Worm (Caenorhabditis elegans) whole organism, L1 larva: Measurements from ENCODE around the gene spat-2.

Experiments
- C04F5.9 ChIP-seq: sonication (generic microtip); optimal IDR thresholded peaks from 2 replicates; lab custom pipeline; 2016; ENCODE audit warnings: missing genetic modification characterization, missing compliant biosample characterization
- C16A3.4 ChIP-seq: fragments of 150-350 bp; optimal IDR thresholded peaks from 2 replicates; lab custom pipeline; 2014; ENCODE audit warnings: missing biosample characterization, missing genetic modification characterization
- F16B12.6 ChIP-seq: fragments of 150-350 bp; optimal IDR thresholded peaks from 2 replicates; lab custom pipeline; 2014; ENCODE audit warnings: missing biosample characterization, missing genetic modification characterization
- aly-2 ChIP-seq: fragments of 150-350 bp; optimal IDR thresholded peaks from 2 replicates; lab custom pipeline; 2014; ENCODE audit warnings: missing biosample characterization, missing genetic modification characterization
- ama-1 ChIP-seq: fragments of 150-350 bp; optimal IDR thresholded peaks from 2 replicates; lab custom pipeline; 2014
- blmp-1 ChIP-seq: fragments of 150-350 bp; optimal IDR thresholded peaks from 2 replicates; lab custom pipeline; 2014; ENCODE audit warnings: missing biosample characterization, missing genetic modification characterization
- ceh-88 ChIP-seq: fragments of 200-800 bp; sonication (Bioruptor generic); IDR thresholded peaks from 2 replicates; pipeline ENCODE4 v1.3.6; 2022; ENCODE audit warnings: missing genetic modification characterization, missing compliant biosample characterization
- dsc-1 ChIP-seq: sonication (generic microtip); optimal IDR thresholded peaks from 2 replicates; lab custom pipeline; 2016; ENCODE audit warnings: mild to moderate bottlenecking, missing genetic modification characterization, missing compliant biosample characterization
- efl-3 ChIP-seq: fragments of 200-800 bp; sonication (Bioruptor generic); optimal IDR thresholded peaks from 2 replicates; lab custom pipeline; 2018; ENCODE audit warnings: mild to moderate bottlenecking, missing genetic modification characterization, missing compliant biosample characterization
- egl-13 ChIP-seq: sonication (generic microtip); optimal IDR thresholded peaks from 2 replicates; lab custom pipeline; 2016; ENCODE audit warnings: missing genotype, missing genetic modification reagents, missing genetic modification characterization, missing compliant biosample characterization
- egl-27 ChIP-seq, 2 experiments: fragments of 150-350 bp in 1 of 2; sonication (generic microtip); optimal IDR thresholded peaks; 3 replicates each; lab custom pipeline; 2017 to 2018; ENCODE audit warnings: missing biosample characterization in 2 of 2, missing genetic modification characterization in 2 of 2, missing genetic modification reagents in 2 of 2
- elt-3 ChIP-seq, 6 experiments: fragments of 150-350 bp in 1 of 6; sonication (generic microtip); optimal IDR thresholded peaks; 2 replicates each; lab custom pipeline; 2017 to 2018; ENCODE audit warnings: missing biosample characterization in 6 of 6, missing genetic modification characterization in 6 of 6, inconsistent platforms in 1 of 6
- ets-5 ChIP-seq: fragments of 200-800 bp; sonication (Bioruptor generic); IDR thresholded peaks from 2 replicates; pipeline ENCODE4 v1.3.6; 2022; ENCODE audit warnings: missing genetic modification characterization, missing compliant biosample characterization
- fkh-10 ChIP-seq: sonication (generic microtip); optimal IDR thresholded peaks from 2 replicates; lab custom pipeline; 2017; ENCODE audit warnings: missing biosample characterization, missing genetic modification reagents, missing genetic modification characterization
- hlh-17 ChIP-seq: fragments of 200-800 bp; sonication (Bioruptor generic); optimal IDR thresholded peaks from 2 replicates; lab custom pipeline; 2018; ENCODE audit warnings: missing genetic modification characterization, mild to moderate bottlenecking, missing compliant biosample characterization, moderate library complexity, borderline replicate concordance
- hlh-4 ChIP-seq: sonication (generic microtip); optimal IDR thresholded peaks from 2 replicates; lab custom pipeline; 2016; ENCODE audit warnings: mild to moderate bottlenecking, missing genetic modification characterization, missing compliant biosample characterization
- irx-1 ChIP-seq: sonication (generic microtip); optimal IDR thresholded peaks from 2 replicates; lab custom pipeline; 2016; ENCODE audit warnings: missing genetic modification characterization, missing compliant biosample characterization
- jun-1 ChIP-seq: fragments of 150-350 bp; optimal IDR thresholded peaks from 2 replicates; lab custom pipeline; 2014; ENCODE audit warnings: missing biosample characterization, missing genetic modification reagents, missing genetic modification characterization
- lin-14 ChIP-seq: fragments of 200-800 bp; sonication (Bioruptor generic); optimal IDR thresholded peaks from 2 replicates; lab custom pipeline; 2018; ENCODE audit warnings: mild to moderate bottlenecking, missing genetic modification characterization, moderate library complexity, missing compliant biosample characterization
- lin-15B ChIP-seq: fragments of 150-350 bp; sonication (generic microtip); optimal IDR thresholded peaks from 3 replicates; lab custom pipeline; 2014; ENCODE audit warnings: missing biosample characterization, missing genetic modification characterization
- lsy-2 ChIP-seq, 2 experiments: fragments of 150-350 bp; optimal IDR thresholded peaks; 2 replicates each; lab custom pipeline; 2014; ENCODE audit warnings: missing biosample characterization in 2 of 2, missing genetic modification characterization in 2 of 2
- mab-9 ChIP-seq: fragments of 200-800 bp; sonication (Bioruptor generic); IDR thresholded peaks from 2 replicates; pipeline ENCODE4 v1.3.6; 2022; ENCODE audit warnings: missing genetic modification reagents, missing genetic modification characterization, missing compliant biosample characterization
- mdl-1 ChIP-seq, 2 experiments: fragments of 150-350 bp; optimal IDR thresholded peaks; 2 replicates each; lab custom pipeline; 2014 to 2017; ENCODE audit warnings: missing biosample characterization in 2 of 2, missing genetic modification characterization in 2 of 2, inconsistent platforms in 1 of 2
- mef-2 ChIP-seq: fragments of 150-350 bp; optimal IDR thresholded peaks from 2 replicates; lab custom pipeline; 2014; ENCODE audit warnings: missing biosample characterization, missing genetic modification characterization
- nhr-19 ChIP-seq: fragments of 200-800 bp; sonication (Bioruptor generic); conservative IDR thresholded peaks from 2 replicates; pipeline ENCODE4 v1.3.6; 2022; ENCODE audit warnings: missing genetic modification characterization, missing compliant biosample characterization
- nhr-20 ChIP-seq: sonication (generic microtip); optimal IDR thresholded peaks from 2 replicates; lab custom pipeline; 2016; ENCODE audit warnings: mild to moderate bottlenecking, missing genetic modification characterization, missing compliant biosample characterization
- nhr-28 ChIP-seq: fragments of 150-350 bp; optimal IDR thresholded peaks from 2 replicates; lab custom pipeline; 2014; ENCODE audit warnings: missing biosample characterization, missing genetic modification characterization
- nhr-76 ChIP-seq: sonication (generic microtip); optimal IDR thresholded peaks from 2 replicates; lab custom pipeline; 2017; ENCODE audit warnings: missing biosample characterization, missing genetic modification characterization
- nhr-77 ChIP-seq: fragments of 150-350 bp; optimal IDR thresholded peaks from 2 replicates; lab custom pipeline; 2014; ENCODE audit warnings: missing biosample characterization, missing genetic modification characterization
- nhr-85 ChIP-seq: sonication (generic microtip); peaks from one replicate; lab custom pipeline; 2016; ENCODE audit warnings: missing genetic modification characterization, inconsistent platforms, missing compliant biosample characterization
- nhr-90 ChIP-seq: sonication (generic microtip); optimal IDR thresholded peaks from 2 replicates; lab custom pipeline; 2016; ENCODE audit warnings: mild to moderate bottlenecking, missing genetic modification characterization, missing compliant biosample characterization; ENCODE audit not compliant: poor library complexity
- pax-3 ChIP-seq: fragments of 200-800 bp; sonication (Bioruptor generic); optimal IDR thresholded peaks from 2 replicates; lab custom pipeline; 2018; ENCODE audit warnings: mild to moderate bottlenecking, missing genetic modification characterization, moderate library complexity, missing compliant biosample characterization
- rnt-1 ChIP-seq: sonication (generic microtip); optimal IDR thresholded peaks from 2 replicates; lab custom pipeline; 2016; ENCODE audit warnings: mild to moderate bottlenecking, missing genetic modification characterization, moderate library complexity, missing compliant biosample characterization
- skn-1 ChIP-seq: fragments of 150-350 bp; optimal IDR thresholded peaks from 2 replicates; lab custom pipeline; 2014; ENCODE audit warnings: missing biosample characterization, missing genetic modification characterization
- snpc-4 ChIP-seq: fragments of 150-350 bp; optimal IDR thresholded peaks from 2 replicates; lab custom pipeline; 2014; ENCODE audit warnings: missing biosample characterization, missing genetic modification characterization
- sox-4 ChIP-seq: sonication (generic microtip); optimal IDR thresholded peaks from 2 replicates; lab custom pipeline; 2016; ENCODE audit warnings: missing genetic modification characterization, missing compliant biosample characterization
- sptf-1 ChIP-seq: fragments of 150-350 bp; optimal IDR thresholded peaks from 2 replicates; lab custom pipeline; 2014; ENCODE audit warnings: missing biosample characterization, missing genetic modification characterization
- swsn-7 ChIP-seq: sonication (generic microtip); optimal IDR thresholded peaks from 2 replicates; lab custom pipeline; 2016; ENCODE audit warnings: missing genetic modification characterization, missing compliant biosample characterization
- unc-130 ChIP-seq: fragments of 150-350 bp; optimal IDR thresholded peaks from 2 replicates; lab custom pipeline; 2017; ENCODE audit warnings: missing biosample characterization, missing genetic modification characterization, inconsistent platforms
- unc-62 ChIP-seq: fragments of 150-350 bp; optimal IDR thresholded peaks from 2 replicates; lab custom pipeline; 2014; ENCODE audit warnings: missing biosample characterization, missing genetic modification reagents, missing genetic modification characterization
- unc-86 ChIP-seq: sonication (generic microtip); optimal IDR thresholded peaks from 2 replicates; lab custom pipeline; 2016; ENCODE audit warnings: missing genetic modification characterization, missing compliant biosample characterization
- unc-98 ChIP-seq: fragments of 200-800 bp; sonication (Bioruptor generic); IDR thresholded peaks from 2 replicates; pipeline ENCODE4 v1.3.6; 2022; ENCODE audit warnings: missing genetic modification characterization, missing compliant biosample characterization
- xbp-1 ChIP-seq: sonication (generic microtip); optimal IDR thresholded peaks from 2 replicates; lab custom pipeline; 2016; ENCODE audit warnings: missing genetic modification characterization, missing compliant biosample characterization
- zip-4 ChIP-seq: fragments of 200-800 bp; sonication (Bioruptor generic); optimal IDR thresholded peaks from 2 replicates; lab custom pipeline; 2018; ENCODE audit warnings: mild to moderate bottlenecking, missing genetic modification characterization, moderate library complexity, missing compliant biosample characterization
- ztf-11 ChIP-seq, 2 experiments: sonication (generic microtip); optimal IDR thresholded peaks; 2 replicates each; lab custom pipeline; 2016 to 2017; ENCODE audit warnings: missing genetic modification characterization in 2 of 2, missing biosample characterization in 1 of 2, missing compliant biosample characterization in 1 of 2

The spat-2 gene

ce11 chrIII:10994085-10994484 is 42.7 kb upstream of the spat-2 start:
- no peak for TF ChIP-seq dsc-1 (tag; lab: Kevin White, UChicago)
- no peak for TF ChIP-seq egl-27 (tag; optimal IDR thresholded peaks at IDR 0.05; lab: Kevin White, UChicago)
- no peak for TF ChIP-seq sptf-1 (tag; lab: Kevin White, UChicago)
- TF ChIP-seq xbp-1 (tag; lab: Kevin White, UChicago) = no peak
- no peak for TF ChIP-seq egl-13
- no peak for TF ChIP-seq F16B12.6 (tag; lab: Kevin White, UChicago)
- no peak for TF ChIP-seq nhr-19 (GFP tag; lab: Robert Waterston, UW)
- no peak for TF ChIP-seq jun-1 (tag; lab: Kevin White, UChicago)
- no peak for TF ChIP-seq mab-9 (GFP tag; lab: Robert Waterston, UW)
- TF ChIP-seq unc-86 (tag; lab: Kevin White, UChicago) = no peak
- no peak for TF ChIP-seq nhr-28 (tag; lab: Kevin White, UChicago)
- TF ChIP-seq, all 84 proteins: peak for 0

ce11 chrIII:10995156-10995555 is 41.6 kb upstream of the spat-2 start, which contains the start of gene dmsr-5:
TSS of gene dmsr-5 (minus strand) at chrIII:10995256.
- TF ChIP-seq aly-2 (tag; lab: Kevin White, UChicago) = no peak
- TF ChIP-seq jun-1 (tag; lab: Kevin White, UChicago) = no peak
- no peak for TF ChIP-seq ets-5 (GFP tag; lab: Robert Waterston, UW)
- no peak for TF ChIP-seq snpc-4 (tag; lab: Kevin White, UChicago)
- TF ChIP-seq swsn-7 (tag; lab: Kevin White, UChicago) = no peak
- TF ChIP-seq nhr-90 (tag; lab: Kevin White, UChicago) = no peak
- TF ChIP-seq dsc-1 (tag; lab: Kevin White, UChicago) = no peak
- no peak for TF ChIP-seq rnt-1 (tag; lab: Kevin White, UChicago)
- no peak for TF ChIP-seq unc-130 (tag; lab: Kevin White, UChicago)
- no peak for TF ChIP-seq C16A3.4 (tag; lab: Kevin White, UChicago)
- TF ChIP-seq egl-27 (tag; optimal IDR thresholded peaks at IDR 0.05; lab: Kevin White, UChicago) = no peak
- no peak for TF ChIP-seq nhr-20 (tag; lab: Kevin White, UChicago)
- TF ChIP-seq, all 84 proteins: peak for 0

ce11 chrIII:11002808-11003207 is 33.9 kb upstream of the spat-2 start:
- TF ChIP-seq lsy-2 (tag; optimal IDR thresholded peaks at IDR 0.05; lab: Kevin White, UChicago) (no peak), nhr-85 (tag; lab: Kevin White, UChicago) (peak; percentile 1)

ce11 chrIII:11007552-11008272 is 29.0 kb upstream of the spat-2 start, which contains the start of the genes fipr-17 and Y48A6B.3:
TSS of gene fipr-17 (minus strand) at chrIII:11007602.
TSS of gene Y48A6B.3 (plus strand) at chrIII:11008222.
- TF ChIP-seq unc-98 (GFP tag; lab: Robert Waterston, UW) (0 out of 2 replicates have a peak, but pooled peaks have one; percentile 41), sox-4 (tag; lab: Kevin White, UChicago) (no peak), C04F5.9 (tag; lab: Kevin White, UChicago) (peak; percentile 64), efl-3 (no peak), nhr-85 (tag; lab: Kevin White, UChicago) (peak; percentile 87), hlh-4 (no peak), skn-1 (tag; lab: Kevin White, UChicago) (peak; percentile 85), nhr-28 (tag; lab: Kevin White, UChicago) (no peak), ama-1 (lab: Kevin White, UChicago) (no peak), fkh-10 (GFP tag; lab: Kevin White, UChicago) (no peak), mef-2 (peak; percentile 50), lin-14 (GFP tag; lab: Kevin White, UChicago) (peak; percentile 87), elt-3 (tag; optimal IDR thresholded peaks at IDR 0.05; lab: Kevin White, UChicago) (peak in 2 of 6 experiments; percentile 71 to 85), C16A3.4 (tag; lab: Kevin White, UChicago) (peak; percentile 93), rnt-1 (tag; lab: Kevin White, UChicago) (peak; percentile 94), irx-1 (tag; lab: Kevin White, UChicago) (peak; percentile 72), pax-3 (tag; lab: Kevin White, UChicago) (peak; percentile 74), nhr-76 (tag; lab: Kevin White, UChicago) (no peak), nhr-77 (peak; percentile 78), blmp-1 (tag; lab: Kevin White, UChicago) (peak; percentile 94), lin-15B (peak; percentile 95), xbp-1 (tag; lab: Kevin White, UChicago) (peak; percentile 81), mdl-1 (tag; optimal IDR thresholded peaks at IDR 0.05; lab: Kevin White, UChicago) (peak in 1 of 2 experiments; percentile 52), unc-62 (GFP tag; lab: Kevin White, UChicago) (no peak), egl-27 (tag; optimal IDR thresholded peaks at IDR 0.05; lab: Kevin White, UChicago) (peak in 1 of 2 experiments; percentile 23), zip-4 (GFP tag; lab: Kevin White, UChicago) (peak; percentile 59), hlh-17 (GFP tag; lab: Kevin White, UChicago) (no peak), ceh-88 (peak; percentile 40; the same call in 1 of the 2 replicates), ztf-11 (tag; optimal IDR thresholded peaks at IDR 0.05; lab: Kevin White, UChicago) (peak in 1 of 2 experiments; percentile 56)
